Worm (Caenorhabditis elegans) whole organism, midembryonic: ENCODE measurements around the gene str-230.

Experiments used
- T22C8.4 ChIP-seq: fragments of 200-800 bp; sonication (Bioruptor generic); IDR thresholded peaks from 2 replicates; pipeline ENCODE4 v1.3.6; 2022; ENCODE audit warnings: missing genetic modification characterization, missing compliant biosample characterization
- cog-1 ChIP-seq: sonication (generic microtip); optimal IDR thresholded peaks from 2 replicates; lab custom pipeline; 2016; ENCODE audit warnings: missing genetic modification characterization, missing compliant biosample characterization
- med-1 ChIP-seq: sonication (generic microtip); optimal IDR thresholded peaks from 2 replicates; lab custom pipeline; 2017; ENCODE audit warnings: missing genetic modification characterization, mild to moderate bottlenecking, missing compliant biosample characterization, antibody characterized with exemption, missing genetic modification reagents; ENCODE audit not compliant: insufficient read depth

- no peak for TF ChIP-seq T22C8.4 (GFP tag; lab: Robert Waterston, UW)
- no peak for TF ChIP-seq med-1
- TF ChIP-seq cog-1 (tag; lab: Kevin White, UChicago) = no peak
Observed at ce11 chrV:14215106-14215505, 4.5 kb upstream of the str-230 start, which contains the start of gene T16A9.5.
